Worm (Caenorhabditis elegans): ENCODE results near the gene D1044.6.

The D1044.6 gene

ce11 chrIII:5495168-5495567 lies 47.8 kb downstream of the D1044.6 start, which contains the start of gene R02F2.8:
R02F2.8 (minus strand) TSS chrIII:5495268.
- no peak for TF ChIP-seq elt-1 (tag; optimal IDR thresholded peaks at IDR 0.05)
- no peak for TF ChIP-seq C34F6.9 (tag; optimal IDR thresholded peaks at IDR 0.05)
- no peak for TF ChIP-seq nhr-77 (tag; optimal IDR thresholded peaks at IDR 0.05)
- no peak for TF ChIP-seq lin-13 (GFP tag; optimal IDR thresholded peaks at IDR 0.05)
- no peak for TF ChIP-seq nhr-129 (tag; optimal IDR thresholded peaks at IDR 0.05)
- no peak for TF ChIP-seq nhr-237 (tag; optimal IDR thresholded peaks at IDR 0.05)
- TF ChIP-seq unc-55 (GFP tag; optimal IDR thresholded peaks at IDR 0.05), result no peak
- TF ChIP-seq fos-1 (tag; optimal IDR thresholded peaks at IDR 0.05), result no peak
- TF ChIP-seq peb-1 (tag; optimal IDR thresholded peaks at IDR 0.05), result no peak
- no peak for TF ChIP-seq ztf-11 (tag; optimal IDR thresholded peaks at IDR 0.05)
- TF ChIP-seq nhr-12 (tag; optimal IDR thresholded peaks at IDR 0.05), result no peak
- TF ChIP-seq F13H6.1 (tag; optimal IDR thresholded peaks at IDR 0.05), result no peak
- no peak for TF ChIP-seq dmd-4 (tag; optimal IDR thresholded peaks at IDR 0.05)

ce11 chrIII:5487087-5487603 lies 55.8 kb downstream of the D1044.6 start, which contains the start of gene osg-1:
osg-1 (plus strand) TSS chrIII:5487553.
- TF ChIP-seq lin-11 (tag; optimal IDR thresholded peaks at IDR 0.05) (no peak), gmeb-1 (tag; optimal IDR thresholded peaks at IDR 0.05) (no peak)

- no peak for TF ChIP-seq sma-3 (GFP tag; optimal IDR thresholded peaks at IDR 0.05)
- TF ChIP-seq ZK546.5 (tag; optimal IDR thresholded peaks at IDR 0.05), result no peak
- no peak for TF ChIP-seq ceh-82 (tag; optimal IDR thresholded peaks at IDR 0.05)
- TF ChIP-seq Y55F3AM.14 (GFP tag; optimal IDR thresholded peaks at IDR 0.05), result no peak
- no peak for TF ChIP-seq lin-13 (GFP tag; optimal IDR thresholded peaks at IDR 0.05)
- no peak for TF ChIP-seq sma-9 (GFP tag; optimal IDR thresholded peaks at IDR 0.05)
- no peak for TF ChIP-seq sma-9 (tag; optimal IDR thresholded peaks at IDR 0.05)
- TF ChIP-seq alr-1 (tag; optimal IDR thresholded peaks at IDR 0.05), result no peak
- no peak for TF ChIP-seq F13H6.1 (tag; optimal IDR thresholded peaks at IDR 0.05)
- TF ChIP-seq nhr-129 (tag; optimal IDR thresholded peaks at IDR 0.05), result no peak
- no peak for TF ChIP-seq nhr-25 (tag; optimal IDR thresholded peaks at IDR 0.05)
- TF ChIP-seq gmeb-1 (tag; optimal IDR thresholded peaks at IDR 0.05), result no peak
- TF ChIP-seq blmp-1 (tag; optimal IDR thresholded peaks at IDR 0.05; ENCODE audit: insufficient read depth), result no peak
- TF ChIP-seq aly-2 (tag; optimal IDR thresholded peaks at IDR 0.05), result no peak
- no peak for TF ChIP-seq ama-1 (optimal IDR thresholded peaks at IDR 0.05)
- no peak for TF ChIP-seq ztf-4 (tag; optimal IDR thresholded peaks at IDR 0.05)
- TF ChIP-seq sem-4 (tag; optimal IDR thresholded peaks at IDR 0.05), result no peak
- no peak for TF ChIP-seq lin-39 (tag; optimal IDR thresholded peaks at IDR 0.05)
- no peak for TF ChIP-seq nhr-237 (tag; optimal IDR thresholded peaks at IDR 0.05)
- no peak for TF ChIP-seq unc-39 (tag; optimal IDR thresholded peaks at IDR 0.05)
Observed at ce11 chrIII:5486345-5486744, 56.6 kb downstream of the D1044.6 start.
